Worm (Caenorhabditis elegans) whole organism, late embryonic: ENCODE measurements around the gene rei-1.

Experiments
- fkh-10 ChIP-seq: fragments of 150-350 bp; optimal IDR thresholded peaks from 2 replicates; lab custom pipeline; 2014; ENCODE audit warnings: missing biosample characterization, missing genetic modification reagents, missing genetic modification characterization
- pha-4 ChIP-seq: fragments of 150-350 bp; optimal IDR thresholded peaks from 2 replicates; lab custom pipeline; 2018; ENCODE audit warnings: missing biosample characterization, missing genetic modification reagents, missing genetic modification characterization

DNA sequence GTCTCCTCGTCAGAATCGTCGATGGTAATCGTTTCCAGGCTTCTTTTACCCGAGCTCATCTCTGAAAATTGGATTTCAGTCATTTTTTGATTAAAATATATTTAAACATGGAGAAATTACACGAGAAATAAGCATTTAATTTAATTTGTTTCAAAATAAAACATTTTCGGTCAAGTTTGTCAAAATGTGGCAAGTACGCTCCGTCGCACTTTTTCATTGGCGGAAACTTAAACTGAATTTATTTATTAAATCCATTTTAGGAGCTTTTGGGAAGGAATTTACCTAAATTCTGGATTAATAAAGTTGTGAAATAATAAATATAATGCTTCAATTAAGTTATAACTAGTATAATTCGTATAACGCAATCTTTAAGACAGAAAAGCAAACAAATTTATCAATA is 40.1 kb downstream of the rei-1 start, which contains the start of gene rcq-5:
- TF ChIP-seq pha-4 (tag; lab: Kevin White, UChicago) (no peak), fkh-10 (GFP tag; lab: Kevin White, UChicago) (no peak)
